Fruit fly (Drosophila melanogaster) whole organism, embryonic: ENCODE data around the gene Rad9.
A peak's percentile ranks its signal among the peaks of the same experiment; 100 is the strongest.

Experiments
- ATbp ChIP-seq: fragments of 200-800 bp; sonication (Bioruptor generic); optimal IDR thresholded peaks from 2 replicates; lab custom pipeline; 2017; ENCODE audit warnings: missing biosample characterization, mild to moderate bottlenecking, missing genetic modification characterization, missing genetic modification reagents
- B-H2 ChIP-seq: fragments of 200-800 bp; sonication (Bioruptor generic); optimal IDR thresholded peaks from 2 replicates; lab custom pipeline; 2018; ENCODE audit warnings: missing biosample characterization, mild to moderate bottlenecking, missing genetic modification characterization
- Bteb2 ChIP-seq: fragments of 200-800 bp; sonication (Bioruptor generic); optimal IDR thresholded peaks from 2 replicates; lab custom pipeline; 2016; ENCODE audit warnings: missing biosample characterization, missing genetic modification characterization
- CG11085 ChIP-seq: fragments of 200-800 bp; sonication (Bioruptor generic); IDR thresholded peaks from 2 replicates; pipeline ENCODE4 v1.3.6; 2022; ENCODE audit warnings: missing biosample characterization, missing genetic modification characterization
- CG11093 ChIP-seq: fragments of 200-800 bp; sonication (Bioruptor generic); IDR thresholded peaks from 3 replicates; pipeline ENCODE4 v1.3.6; 2022; ENCODE audit warnings: missing biosample characterization, missing genetic modification characterization
- CG13296 ChIP-seq: fragments of 200-800 bp; sonication (Bioruptor generic); optimal IDR thresholded peaks from 3 replicates; lab custom pipeline; 2018; ENCODE audit warnings: missing biosample characterization, mild to moderate bottlenecking, missing genetic modification characterization
- CG13775 ChIP-seq: fragments of 200-800 bp; sonication (Bioruptor generic); optimal IDR thresholded peaks from 3 replicates; lab custom pipeline; 2017; ENCODE audit warnings: missing biosample characterization, mild to moderate bottlenecking, missing genetic modification characterization
- CG14710 ChIP-seq: fragments of 200-800 bp; sonication (Bioruptor generic); optimal IDR thresholded peaks from 3 replicates; lab custom pipeline; 2019; ENCODE audit warnings: missing biosample characterization, mild to moderate bottlenecking, missing genetic modification characterization, moderate library complexity
- CG17612 ChIP-seq: fragments of 200-800 bp; sonication (Bioruptor generic); IDR thresholded peaks from 2 replicates; pipeline ENCODE4 v1.3.6; 2022; ENCODE audit warnings: missing biosample characterization, missing genetic modification characterization
- CG17802 ChIP-seq: fragments of 200-800 bp; sonication (Bioruptor generic); optimal IDR thresholded peaks from 2 replicates; lab custom pipeline; 2018; ENCODE audit warnings: missing biosample characterization, mild to moderate bottlenecking, missing genetic modification characterization, moderate library complexity
- CG17829 ChIP-seq: fragments of 200-800 bp; optimal IDR thresholded peaks from 2 replicates; lab custom pipeline; 2019; ENCODE audit warnings: missing biosample characterization, mild to moderate bottlenecking, missing genetic modification characterization, moderate library complexity
- CG17912 ChIP-seq: fragments of 200-800 bp; sonication (Bioruptor generic); optimal IDR thresholded peaks from 2 replicates; lab custom pipeline; 2018; ENCODE audit warnings: missing biosample characterization, mild to moderate bottlenecking, missing genetic modification characterization
- CG1792 ChIP-seq: fragments of 200-800 bp; sonication (Bioruptor generic); optimal IDR thresholded peaks from 2 replicates; lab custom pipeline; 2016; ENCODE audit warnings: missing biosample characterization, missing genetic modification characterization
- CG18599 ChIP-seq: fragments of 200-800 bp; sonication (Bioruptor generic); optimal IDR thresholded peaks from 3 replicates; lab custom pipeline; 2017; ENCODE audit warnings: missing biosample characterization, missing genetic modification characterization, mild to moderate bottlenecking, moderate library complexity, missing genetic modification reagents
- CG2129 ChIP-seq: fragments of 200-800 bp; sonication (Bioruptor generic); IDR thresholded peaks from 2 replicates; pipeline ENCODE4 v1.3.6; 2022; ENCODE audit warnings: missing biosample characterization, missing genetic modification characterization; ENCODE audit not compliant: partially characterized antibody
- CG2199 ChIP-seq: fragments of 200-800 bp; sonication (Bioruptor generic); IDR thresholded peaks from 3 replicates; pipeline ENCODE4 v1.3.6; 2022; ENCODE audit warnings: missing biosample characterization, missing genetic modification characterization
- CG2712 ChIP-seq: fragments of 200-800 bp; optimal IDR thresholded peaks from 3 replicates; lab custom pipeline; 2019; ENCODE audit warnings: missing biosample characterization, mild to moderate bottlenecking, missing genetic modification characterization, moderate library complexity
- CG42726 ChIP-seq: fragments of 200-800 bp; sonication (Bioruptor generic); IDR thresholded peaks from 2 replicates; pipeline ENCODE4 v1.3.6; 2022; ENCODE audit warnings: missing biosample characterization, missing genetic modification characterization; ENCODE audit not compliant: partially characterized antibody
- CG4282 ChIP-seq: fragments of 200-800 bp; sonication (Bioruptor generic); optimal IDR thresholded peaks from 2 replicates; lab custom pipeline; 2016; ENCODE audit warnings: missing biosample characterization, missing genetic modification characterization
- CG4404 ChIP-seq: fragments of 200-800 bp; sonication (Bioruptor generic); IDR thresholded peaks from 2 replicates; pipeline ENCODE4 v1.3.6; 2022; ENCODE audit warnings: missing biosample characterization, missing genetic modification characterization
- CG4617 ChIP-seq: fragments of 200-800 bp; sonication (Bioruptor generic); optimal IDR thresholded peaks from 3 replicates; lab custom pipeline; 2016; ENCODE audit warnings: missing biosample characterization, missing genetic modification characterization, borderline replicate concordance
- CG6813 ChIP-seq: fragments of 200-800 bp; sonication (Bioruptor generic); optimal IDR thresholded peaks from 2 replicates; lab custom pipeline; 2017; ENCODE audit warnings: missing biosample characterization, missing genetic modification characterization, mild to moderate bottlenecking, moderate library complexity, missing genetic modification reagents
- CG7357 ChIP-seq: fragments of 200-800 bp; sonication (Bioruptor generic); IDR thresholded peaks from 3 replicates; pipeline ENCODE4 v1.3.6; 2022; ENCODE audit warnings: missing biosample characterization, missing genetic modification characterization
- CG7556 ChIP-seq: fragments of 200-800 bp; sonication (Bioruptor generic); optimal IDR thresholded peaks from 2 replicates; lab custom pipeline; 2017; ENCODE audit warnings: missing biosample characterization, mild to moderate bottlenecking, missing genetic modification characterization
- CG8281 ChIP-seq: fragments of 200-800 bp; sonication (Bioruptor generic); optimal IDR thresholded peaks from 2 replicates; lab custom pipeline; 2018; ENCODE audit warnings: missing biosample characterization, mild to moderate bottlenecking, missing genetic modification characterization, moderate library complexity
- CG8359 ChIP-seq: fragments of 200-800 bp; sonication (Bioruptor generic); optimal IDR thresholded peaks from 2 replicates; lab custom pipeline; 2017; ENCODE audit warnings: missing biosample characterization, mild to moderate bottlenecking, missing genetic modification characterization, borderline replicate concordance
- CG8478 ChIP-seq: fragments of >200 bp; optimal IDR thresholded peaks from 2 replicates; lab custom pipeline; 2018
- CrebB ChIP-seq: fragments of 200-800 bp; sonication (Bioruptor generic); optimal IDR thresholded peaks from 3 replicates; lab custom pipeline; 2018; ENCODE audit warnings: missing biosample characterization, mild to moderate bottlenecking, missing genetic modification characterization
- Dbx ChIP-seq: fragments of 200-800 bp; sonication (Bioruptor generic); IDR thresholded peaks from 3 replicates; pipeline ENCODE4 v1.3.6; 2022; ENCODE audit warnings: missing biosample characterization, missing genetic modification characterization
- Dip2 ChIP-seq: fragments of 200-800 bp; sonication (Bioruptor generic); IDR thresholded peaks from 2 replicates; pipeline ENCODE4 v1.3.6; 2022; ENCODE audit warnings: missing biosample characterization, missing genetic modification characterization
- Gug ChIP-seq: fragments of 200-800 bp; sonication (Bioruptor generic); IDR thresholded peaks from 4 replicates; pipeline ENCODE4 v1.3.6; 2022; ENCODE audit warnings: missing biosample characterization, missing genetic modification characterization
- Hr3 ChIP-seq: fragments of 200-800 bp; sonication (Bioruptor generic); optimal IDR thresholded peaks from 3 replicates; lab custom pipeline; 2016; ENCODE audit warnings: missing biosample characterization, missing genetic modification characterization
- Hr51 ChIP-seq, 2 experiments: fragments of 200-800 bp; sonication (Bioruptor generic); optimal IDR thresholded peaks; 2 replicates in 1 of 2; 3 replicates in 1 of 2; lab custom pipeline; 2016 to 2018; ENCODE audit warnings: missing biosample characterization in 2 of 2, missing genetic modification characterization in 2 of 2, mild to moderate bottlenecking in 1 of 2, moderate library complexity in 1 of 2
- Meics ChIP-seq: fragments of 200-800 bp; sonication (Bioruptor generic); optimal IDR thresholded peaks from 2 replicates; lab custom pipeline; 2017; ENCODE audit warnings: missing biosample characterization, mild to moderate bottlenecking, missing genetic modification characterization
- Stat92E ChIP-seq, 3 experiments: fragments of >200 bp in 2 of 3; fragments of 200-800 bp in 1 of 3; sonication (Bioruptor generic) in 1 of 3; optimal IDR thresholded peaks; 2 replicates each; lab custom pipeline; 2017 to 2019; ENCODE audit warnings: missing biosample characterization in 3 of 3, missing genetic modification characterization in 3 of 3, mild to moderate bottlenecking in 1 of 3, moderate library complexity in 1 of 3
- ab ChIP-seq: fragments of 200-800 bp; sonication (Bioruptor generic); optimal IDR thresholded peaks from 2 replicates; lab custom pipeline; 2016; ENCODE audit warnings: missing biosample characterization, missing genetic modification characterization
- az2 ChIP-seq: fragments of 200-800 bp; sonication (Bioruptor generic); optimal IDR thresholded peaks from 3 replicates; lab custom pipeline; 2016; ENCODE audit warnings: missing biosample characterization, missing genetic modification characterization
- bbx ChIP-seq: fragments of 200-800 bp; sonication (Bioruptor generic); IDR thresholded peaks from 2 replicates; pipeline ENCODE4 v1.3.6; 2022; ENCODE audit warnings: missing biosample characterization, missing genetic modification characterization; ENCODE audit not compliant: partially characterized antibody
- crc ChIP-seq: fragments of 200-800 bp; sonication (Bioruptor generic); optimal IDR thresholded peaks from 2 replicates; lab custom pipeline; 2016; ENCODE audit warnings: missing biosample characterization, missing genetic modification characterization
- dimm ChIP-seq: fragments of 200-800 bp; sonication (Bioruptor generic); IDR thresholded peaks from 2 replicates; pipeline ENCODE4 v1.3.6; 2022; ENCODE audit warnings: missing biosample characterization, missing genetic modification characterization
- hkb ChIP-seq, 2 experiments: fragments of 200-800 bp in 1 of 2; fragments of >200 bp in 1 of 2; sonication (Bioruptor generic) in 1 of 2; IDR thresholded peaks in 1 of 2; optimal IDR thresholded peaks in 1 of 2; 2 replicates each; pipeline versions ENCODE4 v1.3.6 to Lab custom; 2017 to 2022; ENCODE audit warnings: missing biosample characterization in 1 of 2, missing genetic modification characterization in 1 of 2
- ind ChIP-seq: fragments of 200-800 bp; sonication (Bioruptor generic); optimal IDR thresholded peaks from 3 replicates; lab custom pipeline; 2016; ENCODE audit warnings: missing biosample characterization, missing genetic modification characterization
- lilli ChIP-seq: fragments of 200-800 bp; sonication (Bioruptor generic); optimal IDR thresholded peaks from 3 replicates; lab custom pipeline; 2016; ENCODE audit warnings: missing biosample characterization, missing genetic modification characterization
- salm ChIP-seq: fragments of 200-800 bp; sonication (Bioruptor generic); optimal IDR thresholded peaks from 2 replicates; lab custom pipeline; 2018; ENCODE audit warnings: missing biosample characterization, mild to moderate bottlenecking, missing genetic modification characterization
- sd ChIP-seq: fragments of 200-800 bp; sonication (Bioruptor generic); optimal IDR thresholded peaks from 3 replicates; lab custom pipeline; 2018; ENCODE audit warnings: missing biosample characterization, mild to moderate bottlenecking, missing genetic modification characterization, moderate library complexity
- slp2 ChIP-seq: fragments of 200-800 bp; sonication (Bioruptor generic); optimal IDR thresholded peaks from 2 replicates; lab custom pipeline; 2016; ENCODE audit warnings: missing biosample characterization, missing genetic modification characterization
- so ChIP-seq: fragments of 200-800 bp; sonication (Bioruptor generic); IDR thresholded peaks from 3 replicates; pipeline ENCODE4 v1.3.6; 2022; ENCODE audit warnings: missing biosample characterization, missing genetic modification characterization
- zen2 ChIP-seq: fragments of 200-800 bp; sonication (Bioruptor generic); IDR thresholded peaks from 3 replicates; pipeline ENCODE4 v1.3.6; 2022; ENCODE audit warnings: missing biosample characterization, missing genetic modification characterization; ENCODE audit not compliant: partially characterized antibody

Gene Rad9

DNA sequence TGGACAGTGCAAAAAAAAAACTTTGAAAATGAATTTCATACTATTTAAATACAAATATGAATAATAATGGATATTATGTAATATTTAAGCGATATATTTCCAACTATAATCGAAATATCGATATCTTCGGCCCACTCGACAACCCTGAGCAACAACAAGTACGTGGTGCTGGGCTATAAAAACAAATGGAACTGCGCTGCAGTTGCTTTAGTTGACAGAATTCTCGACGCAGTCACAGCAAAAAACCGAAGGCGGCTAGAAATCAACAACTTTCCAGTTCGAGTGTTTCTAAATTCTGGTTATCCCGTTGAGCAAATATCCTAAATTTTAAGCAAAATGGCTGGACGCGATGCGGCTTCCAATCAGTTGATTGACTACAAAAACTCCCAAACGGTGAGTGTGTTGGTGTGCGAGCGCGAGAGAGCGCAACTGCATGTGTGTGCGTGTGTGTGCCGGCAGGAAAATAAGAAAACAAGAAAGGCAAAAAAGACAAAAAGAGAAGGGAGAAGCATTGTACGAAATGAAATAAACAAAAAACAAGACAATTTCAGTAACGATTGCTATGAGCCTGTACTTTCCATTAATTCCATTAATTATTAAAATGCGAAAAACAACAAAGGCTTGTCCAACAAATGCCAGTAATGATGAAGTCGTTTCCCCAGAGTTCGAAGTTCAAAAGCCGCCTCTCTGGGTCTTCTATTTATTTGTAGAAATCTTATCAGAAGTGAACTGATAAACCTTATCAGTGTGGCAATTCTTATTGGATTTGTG lies 49.7 kb downstream of the Rad9 start, which contains the start of gene Cat (continued):
- TF ChIP-seq CG2129 (GFP tag; lab: Robert Waterston, UW): peak; percentile 87
- TF ChIP-seq Dip2 (GFP tag; lab: Robert Waterston, UW): no peak
- TF ChIP-seq CrebB (tag; lab: Kevin White, UChicago): no peak
- no peak for TF ChIP-seq CG11093 (GFP tag; lab: Robert Waterston, UW)
- TF ChIP-seq so (GFP tag; lab: Robert Waterston, UW): no peak
- no peak; the same call in 2 of the 3 replicates for TF ChIP-seq zen2
- no peak for TF ChIP-seq CG8281 (tag; lab: Kevin White, UChicago)
- TF ChIP-seq CG17829 (tag; lab: Kevin White, UChicago): peak; percentile 39
- TF ChIP-seq CG4404 (GFP tag; lab: Robert Waterston, UW): no peak
- TF ChIP-seq CG17802 (tag; lab: Kevin White, UChicago): no peak
- peak; percentile 57 for TF ChIP-seq Meics
- TF ChIP-seq CG14710 (tag; lab: Kevin White, UChicago): peak; percentile 53
- TF ChIP-seq lilli (GFP tag; lab: Kevin White, UChicago): peak; percentile 55
- TF ChIP-seq CG11085 (GFP tag; lab: Robert Waterston, UW): no peak
- TF ChIP-seq Hr3: peak; percentile 17
- TF ChIP-seq Bteb2 (GFP tag; lab: Kevin White, UChicago): no peak
- TF ChIP-seq CG17912: peak; percentile 21
- TF ChIP-seq CG8478 (lab: Kevin White, UChicago): no peak
- TF ChIP-seq CG8359 (GFP tag; lab: Kevin White, UChicago): no peak
- TF ChIP-seq ab (GFP tag; lab: Kevin White, UChicago): no peak
- TF ChIP-seq CG1792 (GFP tag; lab: Kevin White, UChicago): no peak
- peak; percentile 64; the same call in 1 of the 3 replicates for TF ChIP-seq CG2199 (GFP tag; lab: Robert Waterston, UW)
- TF ChIP-seq ind (GFP tag; lab: Kevin White, UChicago): peak; percentile 45
- peak; percentile 67; the same call in 2 of the 3 replicates for TF ChIP-seq Dbx (GFP tag; lab: Robert Waterston, UW)
- peak in 1 of 2 experiments; percentile 21 for TF ChIP-seq Hr51 (GFP tag; optimal IDR thresholded peaks at IDR 0.05; lab: Kevin White, UChicago)
- TF ChIP-seq dimm (GFP tag; lab: Robert Waterston, UW): no peak
- no peak for TF ChIP-seq salm (tag; lab: Kevin White, UChicago)
- peak; percentile 50; the same call in 1 of the 2 replicates for TF ChIP-seq CG42726 (GFP tag; lab: Robert Waterston, UW)
- TF ChIP-seq CG17612 (GFP tag; lab: Robert Waterston, UW): no peak
- TF ChIP-seq B-H2: peak; percentile 41
- peak; percentile 59 for TF ChIP-seq CG2712 (tag; lab: Kevin White, UChicago)
- peak in 1 of 3 experiments; percentile 67 for TF ChIP-seq Stat92E (GFP tag; optimal IDR thresholded peaks at IDR 0.05; lab: Kevin White, UChicago)
- peak; percentile 26 for TF ChIP-seq az2
- no peak for TF ChIP-seq crc
- TF ChIP-seq CG7556 (GFP tag; lab: Kevin White, UChicago): peak; percentile 29
- TF ChIP-seq CG13296 (GFP tag; lab: Kevin White, UChicago): peak; percentile 10
- peak; percentile 22 for TF ChIP-seq sd (tag; lab: Kevin White, UChicago)
- TF ChIP-seq CG18599 (GFP tag; lab: Kevin White, UChicago): no peak
- TF ChIP-seq ATbp (GFP tag; lab: Kevin White, UChicago): no peak
- TF ChIP-seq slp2 (GFP tag; lab: Kevin White, UChicago): no peak
- 0 out of 3 replicates have a peak, but pooled peaks have one; percentile 21 for TF ChIP-seq CG7357
- no peak for TF ChIP-seq CG6813
- peak; percentile 88 for TF ChIP-seq bbx (GFP tag; lab: Robert Waterston, UW)
- TF ChIP-seq hkb (optimal IDR thresholded peaks at IDR 0.05; lab: Kevin White, UChicago): no peak
- no peak for TF ChIP-seq hkb (GFP tag; IDR thresholded peaks at IDR 0.05; lab: Robert Waterston, UW)
- TF ChIP-seq CG4617 (GFP tag; lab: Kevin White, UChicago): peak; percentile 84
- no peak for TF ChIP-seq Gug (GFP tag; lab: Robert Waterston, UW)
- no peak for TF ChIP-seq CG13775 (GFP tag; lab: Kevin White, UChicago)
- peak; percentile 7 for TF ChIP-seq CG4282
